Fruit fly (Drosophila melanogaster): ENCODE results near the gene Elys.

Gene Elys

dm6 chrX:19651757-19652419 lies at the start of gene Elys, which contains the start of gene Ranbp21 (continued):
- TF ChIP-seq br (optimal IDR thresholded peaks at IDR 0.05), result no peak
- TF ChIP-seq CG2875 (GFP tag; optimal IDR thresholded peaks at IDR 0.05), result no peak
- no peak for TF ChIP-seq CG32767 (GFP tag; IDR thresholded peaks at IDR 0.05)
- no peak for TF ChIP-seq HHEX (GFP tag; optimal IDR thresholded peaks at IDR 0.05)
- TF ChIP-seq CG13424 (tag; optimal IDR thresholded peaks at IDR 0.05), result peak; percentile 36
- TF ChIP-seq CG4820 (GFP tag; optimal IDR thresholded peaks at IDR 0.05), result peak; percentile 16
- TF ChIP-seq bcd (GFP tag; optimal IDR thresholded peaks at IDR 0.05), result no peak
- TF ChIP-seq CG32772 (GFP tag; IDR thresholded peaks at IDR 0.05), result peak; percentile 68
- 0 out of 3 replicates have a peak, but pooled peaks have one; percentile 27 for TF ChIP-seq CG2889 (GFP tag; IDR thresholded peaks at IDR 0.05)
- TF ChIP-seq cwo (GFP tag; optimal IDR thresholded peaks at IDR 0.05), result no peak
- no peak for TF ChIP-seq cad (GFP tag; optimal IDR thresholded peaks at IDR 0.05)
- TF ChIP-seq ham (GFP tag; IDR thresholded peaks at IDR 0.05), result no peak
- TF ChIP-seq CG5953 (GFP tag; IDR thresholded peaks at IDR 0.05), result no peak
- 0 out of 2 replicates have a peak, but pooled peaks have one; percentile 30 for TF ChIP-seq dan (GFP tag; IDR thresholded peaks at IDR 0.05)
- TF ChIP-seq Dip2 (GFP tag; IDR thresholded peaks at IDR 0.05), result no peak
- no peak for TF ChIP-seq Doc3 (GFP tag; IDR thresholded peaks at IDR 0.05; ENCODE audit: partially characterized antibody)
- peak; percentile 60 for TF ChIP-seq Xrp1 (GFP tag; IDR thresholded peaks at IDR 0.05)
- TF ChIP-seq CG12769 (tag; optimal IDR thresholded peaks at IDR 0.05), result no peak
- TF ChIP-seq CG3847 (GFP tag; IDR thresholded peaks at IDR 0.05), result peak; percentile 78
- TF ChIP-seq h (optimal IDR thresholded peaks at IDR 0.05), result no peak
- TF ChIP-seq CG32532 (GFP tag; IDR thresholded peaks at IDR 0.05), result peak; percentile 40; the same call in 1 of the 2 replicates
- no peak for TF ChIP-seq Jarid2 (GFP tag; optimal IDR thresholded peaks at IDR 0.05)
- TF ChIP-seq fd96Cb (tag; optimal IDR thresholded peaks at IDR 0.05), result peak; percentile 14
- TF ChIP-seq Mes4 (GFP tag; optimal IDR thresholded peaks at IDR 0.05), result peak; percentile 61
- no peak for TF ChIP-seq TFAM (GFP tag; optimal IDR thresholded peaks at IDR 0.05)
- TF ChIP-seq Ets97D (GFP tag; optimal IDR thresholded peaks at IDR 0.05), result peak; percentile 62
- TF ChIP-seq ems (GFP tag; optimal IDR thresholded peaks at IDR 0.05), result peak; percentile 61
- TF ChIP-seq CG6813 (GFP tag; optimal IDR thresholded peaks at IDR 0.05), result no peak
- no peak for TF ChIP-seq gcm2 (GFP tag; optimal IDR thresholded peaks at IDR 0.05)
- TF ChIP-seq Opbp (GFP tag; IDR thresholded peaks at IDR 0.05; ENCODE audit: partially characterized antibody), result no peak
- peak; percentile 47; the same call in 1 of the 2 replicates for TF ChIP-seq CG31224 (GFP tag; IDR thresholded peaks at IDR 0.05)
- no peak for TF ChIP-seq CG8290 (GFP tag; optimal IDR thresholded peaks at IDR 0.05)
- TF ChIP-seq CG8290 (tag; optimal IDR thresholded peaks at IDR 0.05), result peak in 1 of 2 experiments; percentile 27
- no peak for TF ChIP-seq sc (optimal IDR thresholded peaks at IDR 0.05)
- TF ChIP-seq sc (GFP tag; optimal IDR thresholded peaks at IDR 0.05), result no peak
- no peak for TF ChIP-seq GATAe (GFP tag; conservative IDR thresholded peaks at IDR 0.05)
- no peak for TF ChIP-seq nerfin-2 (GFP tag; IDR thresholded peaks at IDR 0.05; ENCODE audit: partially characterized antibody)
- no peak for TF ChIP-seq ac (GFP tag; optimal IDR thresholded peaks at IDR 0.05)
- peak; percentile 42; the same call in 1 of the 2 replicates for TF ChIP-seq E2f1 (GFP tag; IDR thresholded peaks at IDR 0.05)
- TF ChIP-seq lbe (GFP tag; optimal IDR thresholded peaks at IDR 0.05), result no peak
- 0 out of 2 replicates have a peak, but pooled peaks have one; percentile 9 for TF ChIP-seq CG11085 (GFP tag; IDR thresholded peaks at IDR 0.05)
- peak; percentile 58 for TF ChIP-seq CG13775 (GFP tag; optimal IDR thresholded peaks at IDR 0.05)
- peak; percentile 44; the same call in 1 of the 2 replicates for TF ChIP-seq unc-4 (GFP tag; IDR thresholded peaks at IDR 0.05; ENCODE audit: partially characterized antibody)
- TF ChIP-seq ase (GFP tag; IDR thresholded peaks at IDR 0.05), result peak; percentile 50; the same call in 1 of the 3 replicates
- TF ChIP-seq vvl (GFP tag; IDR thresholded peaks at IDR 0.05), result peak; percentile 54
- peak; percentile 21 for TF ChIP-seq CG12744 (GFP tag; optimal IDR thresholded peaks at IDR 0.05)
- TF ChIP-seq pita (GFP tag; optimal IDR thresholded peaks at IDR 0.05), result no peak
- TF ChIP-seq CG6272 (GFP tag; IDR thresholded peaks at IDR 0.05), result peak; percentile 40; the same call in 1 of the 2 replicates
- TF ChIP-seq stc (GFP tag; IDR thresholded peaks at IDR 0.05), result peak; percentile 47; the same call in 1 of the 2 replicates
- peak; percentile 28 for TF ChIP-seq HmgZ (tag; optimal IDR thresholded peaks at IDR 0.05)
- TF ChIP-seq CG9876 (GFP tag; optimal IDR thresholded peaks at IDR 0.05), result peak; percentile 19

All from whole organism, embryonic.